Worm (Caenorhabditis elegans) whole organism, mixed stage, embryonic: ENCODE measurements around the gene F46C3.6.

Experiments
- M03D4.4 ChIP-seq: sonication (generic microtip); optimal IDR thresholded peaks from 2 replicates; lab custom pipeline; 2017; ENCODE audit warnings: mild to moderate bottlenecking, missing genetic modification characterization, missing compliant biosample characterization
- bed-3 ChIP-seq: fragments of 200-800 bp; sonication (Bioruptor generic); optimal IDR thresholded peaks from 3 replicates; lab custom pipeline; 2018; ENCODE audit warnings: mild to moderate bottlenecking, missing genetic modification characterization, moderate library complexity, missing compliant biosample characterization
- blmp-1 ChIP-seq: fragments of 150-350 bp; optimal IDR thresholded peaks from 2 replicates; lab custom pipeline; 2014; ENCODE audit warnings: missing biosample characterization, missing genetic modification characterization
- ceh-39 ChIP-seq: fragments of 150-350 bp; optimal IDR thresholded peaks from 2 replicates; lab custom pipeline; 2014; ENCODE audit warnings: missing biosample characterization, missing genetic modification characterization
- ceh-43 ChIP-seq: fragments of 200-800 bp; sonication (Bioruptor generic); optimal IDR thresholded peaks from 2 replicates; lab custom pipeline; 2018; ENCODE audit warnings: mild to moderate bottlenecking, missing genetic modification characterization, moderate library complexity, missing compliant biosample characterization
- ceh-83 ChIP-seq: fragments of 200-800 bp; sonication (Bioruptor generic); optimal IDR thresholded peaks from 2 replicates; lab custom pipeline; 2018; ENCODE audit warnings: mild to moderate bottlenecking, missing genetic modification characterization, missing compliant biosample characterization
- ces-1 ChIP-seq: fragments of 150-350 bp; optimal IDR thresholded peaks from 2 replicates; lab custom pipeline; 2014; ENCODE audit warnings: missing biosample characterization, missing genetic modification reagents, missing genetic modification characterization
- cnd-1 ChIP-seq: fragments of 200-800 bp; sonication (Bioruptor generic); optimal IDR thresholded peaks from 2 replicates; lab custom pipeline; 2018; ENCODE audit warnings: mild to moderate bottlenecking, missing genetic modification characterization, missing compliant biosample characterization
- drap-1 ChIP-seq: fragments of 200-800 bp; sonication (Bioruptor generic); optimal IDR thresholded peaks from 3 replicates; lab custom pipeline; 2018; ENCODE audit warnings: mild to moderate bottlenecking, missing genetic modification characterization, missing compliant biosample characterization
- elt-1 ChIP-seq: sonication (generic microtip); optimal IDR thresholded peaks from 2 replicates; lab custom pipeline; 2017; ENCODE audit warnings: missing genetic modification characterization, mild to moderate bottlenecking, missing compliant biosample characterization, antibody characterized with exemption, moderate library complexity, borderline replicate concordance; ENCODE audit not compliant: insufficient read depth
- elt-3 ChIP-seq: fragments of 150-350 bp; optimal IDR thresholded peaks from 2 replicates; lab custom pipeline; 2014; ENCODE audit warnings: missing biosample characterization, missing genetic modification characterization
- flh-1 ChIP-seq: fragments of 200-800 bp; sonication (Bioruptor generic); optimal IDR thresholded peaks from 2 replicates; lab custom pipeline; 2018; ENCODE audit warnings: mild to moderate bottlenecking, missing genetic modification characterization, moderate library complexity, missing compliant biosample characterization
- ham-2 ChIP-seq: fragments of 200-800 bp; sonication (Bioruptor generic); optimal IDR thresholded peaks from 2 replicates; lab custom pipeline; 2018; ENCODE audit warnings: mild to moderate bottlenecking, missing genetic modification characterization, missing compliant biosample characterization
- hlh-1 ChIP-seq: fragments of 150-350 bp; optimal IDR thresholded peaks from 2 replicates; lab custom pipeline; 2014; ENCODE audit warnings: missing biosample characterization, missing genetic modification reagents, missing genetic modification characterization
- lin-13 ChIP-seq: fragments of 150-350 bp; optimal IDR thresholded peaks from 2 replicates; lab custom pipeline; 2014; ENCODE audit warnings: missing biosample characterization, missing genetic modification characterization
- lin-32 ChIP-seq: fragments of 200-800 bp; sonication (Bioruptor generic); optimal IDR thresholded peaks from 2 replicates; lab custom pipeline; 2018; ENCODE audit warnings: mild to moderate bottlenecking, missing genetic modification characterization, missing compliant biosample characterization
- lsy-2 ChIP-seq: fragments of 150-350 bp; optimal IDR thresholded peaks from 2 replicates; lab custom pipeline; 2014; ENCODE audit warnings: missing biosample characterization, missing genetic modification characterization
- mab-5 ChIP-seq: fragments of 150-350 bp; optimal IDR thresholded peaks from 2 replicates; lab custom pipeline; 2014; ENCODE audit warnings: missing biosample characterization, missing genetic modification characterization
- mep-1 ChIP-seq: fragments of 150-350 bp; optimal IDR thresholded peaks from 2 replicates; lab custom pipeline; 2017; ENCODE audit warnings: missing biosample characterization, missing genetic modification reagents, missing genetic modification characterization, inconsistent platforms
- mls-2 ChIP-seq: sonication (generic microtip); optimal IDR thresholded peaks from 2 replicates; lab custom pipeline; 2016; ENCODE audit warnings: mild to moderate bottlenecking, missing genetic modification characterization, moderate library complexity, missing compliant biosample characterization
- nhr-12 ChIP-seq: fragments of 150-350 bp; optimal IDR thresholded peaks from 2 replicates; lab custom pipeline; 2014; ENCODE audit warnings: missing biosample characterization, missing genetic modification characterization
- nhr-2 ChIP-seq: fragments of 150-350 bp; optimal IDR thresholded peaks from 2 replicates; lab custom pipeline; 2014; ENCODE audit warnings: missing biosample characterization, missing genetic modification characterization
- nhr-237 ChIP-seq: fragments of 150-350 bp; optimal IDR thresholded peaks from 2 replicates; lab custom pipeline; 2014; ENCODE audit warnings: missing biosample characterization, missing genetic modification characterization
- nhr-28 ChIP-seq: fragments of 150-350 bp; optimal IDR thresholded peaks from 2 replicates; lab custom pipeline; 2014; ENCODE audit warnings: missing biosample characterization, missing genetic modification characterization
- nhr-76 ChIP-seq: sonication (generic microtip); optimal IDR thresholded peaks from 2 replicates; lab custom pipeline; 2017; ENCODE audit warnings: missing biosample characterization, missing genetic modification characterization
- pha-4 ChIP-seq: fragments of 150-350 bp; optimal IDR thresholded peaks from 2 replicates; lab custom pipeline; 2018; ENCODE audit warnings: missing biosample characterization, missing genetic modification reagents, missing genetic modification characterization
- sem-2 ChIP-seq: fragments of 200-800 bp; sonication (Bioruptor generic); optimal IDR thresholded peaks from 2 replicates; lab custom pipeline; 2018; ENCODE audit warnings: mild to moderate bottlenecking, missing genetic modification characterization, missing compliant biosample characterization
- tbx-8 ChIP-seq: fragments of 200-800 bp; sonication (Bioruptor generic); optimal IDR thresholded peaks from 2 replicates; lab custom pipeline; 2018; ENCODE audit warnings: mild to moderate bottlenecking, missing genetic modification characterization, moderate library complexity, missing compliant biosample characterization
- unc-120 ChIP-seq: sonication (generic microtip); optimal IDR thresholded peaks from 2 replicates; lab custom pipeline; 2017; ENCODE audit warnings: missing genetic modification characterization, missing compliant biosample characterization; ENCODE audit not compliant: poor library complexity, severe bottlenecking
- unc-39 ChIP-seq: fragments of 150-350 bp; optimal IDR thresholded peaks from 2 replicates; lab custom pipeline; 2014; ENCODE audit warnings: missing biosample characterization, missing genetic modification characterization
- unc-62 ChIP-seq: fragments of 150-350 bp; optimal IDR thresholded peaks from 2 replicates; lab custom pipeline; 2014; ENCODE audit warnings: missing biosample characterization, missing genetic modification reagents, missing genetic modification characterization
- zip-8 ChIP-seq: fragments of 150-350 bp; optimal IDR thresholded peaks from 2 replicates; lab custom pipeline; 2014; ENCODE audit warnings: missing biosample characterization, missing genetic modification characterization
- ztf-11 ChIP-seq: fragments of 150-350 bp; optimal IDR thresholded peaks from 2 replicates; lab custom pipeline; 2014; ENCODE audit warnings: missing biosample characterization, missing genetic modification characterization

Gene F46C3.6

ce11 chrX:11463005-11463404 is 43.1 kb upstream of the F46C3.6 start:
- TF ChIP-seq elt-1 (tag; lab: Kevin White, UChicago) (no peak), ztf-11 (tag; lab: Kevin White, UChicago) (no peak), hlh-1 (tag; lab: Kevin White, UChicago) (no peak), ceh-43 (GFP tag; lab: Kevin White, UChicago) (no peak), drap-1 (GFP tag; lab: Kevin White, UChicago) (no peak), nhr-12 (tag; lab: Kevin White, UChicago) (no peak), ceh-83 (GFP tag; lab: Kevin White, UChicago) (no peak), unc-62 (no peak), ham-2 (no peak), nhr-28 (no peak), elt-3 (tag; lab: Kevin White, UChicago) (no peak), mls-2 (tag; lab: Kevin White, UChicago) (no peak), lin-13 (tag; lab: Kevin White, UChicago) (no peak), flh-1 (GFP tag; lab: Kevin White, UChicago) (no peak), cnd-1 (tag; lab: Kevin White, UChicago) (no peak), bed-3 (no peak), zip-8 (tag; lab: Kevin White, UChicago) (no peak)

ce11 chrX:11462112-11462511 is 42.2 kb upstream of the F46C3.6 start:
- TF ChIP-seq ces-1 (GFP tag; lab: Kevin White, UChicago) (no peak), nhr-12 (tag; lab: Kevin White, UChicago) (no peak)

- no peak for TF ChIP-seq nhr-76
- TF ChIP-seq lin-13 (tag; lab: Kevin White, UChicago) = no peak
- peak; percentile 77 for TF ChIP-seq blmp-1
- TF ChIP-seq nhr-237 = peak; percentile 2
Observed at ce11 chrX:11461545-11461944, 41.7 kb upstream of the F46C3.6 start.

- no peak for TF ChIP-seq pha-4 (tag; lab: Kevin White, UChicago)
- no peak for TF ChIP-seq nhr-237
- TF ChIP-seq unc-39 (tag; lab: Kevin White, UChicago) = no peak
- TF ChIP-seq zip-8 (tag; lab: Kevin White, UChicago) = no peak
- no peak for TF ChIP-seq ceh-43 (GFP tag; lab: Kevin White, UChicago)
- TF ChIP-seq blmp-1 = no peak
- TF ChIP-seq unc-62 = no peak
- TF ChIP-seq tbx-8 = no peak
- no peak for TF ChIP-seq hlh-1 (tag; lab: Kevin White, UChicago)
- no peak for TF ChIP-seq bed-3
Observed at ce11 chrX:11456665-11457064, 36.8 kb upstream of the F46C3.6 start.

ce11 chrX:11454231-11454630 is 34.4 kb upstream of the F46C3.6 start, which contains the start of gene F48C5.2:
Gene F48C5.2, minus strand, starts transcription at chrX:11454331.
- no peak for TF ChIP-seq lsy-2 (tag; lab: Kevin White, UChicago)
- no peak for TF ChIP-seq M03D4.4 (tag; lab: Kevin White, UChicago)
- no peak for TF ChIP-seq bed-3
- no peak for TF ChIP-seq lin-13 (tag; lab: Kevin White, UChicago)
- no peak for TF ChIP-seq tbx-8
- no peak for TF ChIP-seq mls-2 (tag; lab: Kevin White, UChicago)
- TF ChIP-seq mep-1 (tag; lab: Kevin White, UChicago) = no peak
- no peak for TF ChIP-seq unc-39 (tag; lab: Kevin White, UChicago)
- no peak for TF ChIP-seq nhr-28
- TF ChIP-seq unc-120 = no peak
- TF ChIP-seq zip-8 (tag; lab: Kevin White, UChicago) = no peak
- TF ChIP-seq ztf-11 (tag; lab: Kevin White, UChicago) = no peak
- no peak for TF ChIP-seq nhr-2 (tag; lab: Kevin White, UChicago)
- no peak for TF ChIP-seq cnd-1 (tag; lab: Kevin White, UChicago)
- TF ChIP-seq ces-1 (GFP tag; lab: Kevin White, UChicago) = no peak
- no peak for TF ChIP-seq elt-3 (tag; lab: Kevin White, UChicago)
- TF ChIP-seq nhr-76 = no peak
- no peak for TF ChIP-seq ham-2

DNA sequence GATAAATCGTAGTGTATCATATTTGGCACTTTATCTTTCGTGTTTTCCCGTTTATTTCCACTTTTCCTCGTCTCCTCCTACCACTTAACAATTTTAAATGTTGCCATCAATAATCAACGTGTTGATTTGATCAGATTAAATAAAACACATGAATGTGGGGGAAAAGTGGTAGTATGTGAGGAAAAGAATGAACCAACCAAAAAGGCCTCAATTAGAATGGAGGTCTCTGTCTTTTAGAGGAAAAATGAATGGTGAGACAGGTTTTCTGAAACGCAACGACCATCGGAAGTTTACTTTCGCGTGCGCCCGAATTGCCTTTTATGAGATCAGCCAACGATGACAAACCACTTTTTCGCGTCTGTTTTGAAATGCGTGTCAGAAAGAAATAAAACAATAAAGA is 32.4 kb upstream of the F46C3.6 start:
- TF ChIP-seq sem-2 (GFP tag; lab: Kevin White, UChicago) = no peak
- no peak for TF ChIP-seq ceh-39 (tag; lab: Kevin White, UChicago)
- TF ChIP-seq lsy-2 (tag; lab: Kevin White, UChicago) = no peak
- TF ChIP-seq nhr-237 = no peak
- TF ChIP-seq lin-13 (tag; lab: Kevin White, UChicago) = no peak
- no peak for TF ChIP-seq flh-1 (GFP tag; lab: Kevin White, UChicago)
- TF ChIP-seq drap-1 (GFP tag; lab: Kevin White, UChicago) = no peak
- TF ChIP-seq lin-32 (GFP tag; lab: Kevin White, UChicago) = no peak
- no peak for TF ChIP-seq mab-5 (tag; lab: Kevin White, UChicago)
- no peak for TF ChIP-seq nhr-28
- TF ChIP-seq, all 35 proteins: peak for 0
